Worm (Caenorhabditis elegans) whole organism, L2 larva: ENCODE results near the gene CD4.11.

Experiments
- C34F6.9 ChIP-seq: fragments of 150-350 bp; optimal IDR thresholded peaks from 2 replicates; lab custom pipeline; 2014; ENCODE audit warnings: missing biosample characterization, missing genetic modification characterization
- F13H6.1 ChIP-seq: sonication (generic microtip); optimal IDR thresholded peaks from 2 replicates; lab custom pipeline; 2016; ENCODE audit warnings: missing genetic modification characterization, missing compliant biosample characterization
- R02D3.7 ChIP-seq: fragments of 150-350 bp; optimal IDR thresholded peaks from 2 replicates; lab custom pipeline; 2014; ENCODE audit warnings: missing biosample characterization, missing genetic modification characterization
- ZK546.5 ChIP-seq: sonication (generic microtip); optimal IDR thresholded peaks from 2 replicates; lab custom pipeline; 2017; ENCODE audit warnings: missing biosample characterization, missing genetic modification characterization
- alr-1 ChIP-seq: fragments of 150-350 bp; optimal IDR thresholded peaks from 2 replicates; lab custom pipeline; 2014; ENCODE audit warnings: missing biosample characterization, missing genetic modification characterization
- aly-2 ChIP-seq: fragments of 150-350 bp; optimal IDR thresholded peaks from 2 replicates; lab custom pipeline; 2014; ENCODE audit warnings: missing biosample characterization, missing genetic modification characterization
- ama-1 ChIP-seq: fragments of 150-350 bp; optimal IDR thresholded peaks from 2 replicates; lab custom pipeline; 2018; ENCODE audit warnings: inconsistent platforms
- blmp-1 ChIP-seq: sonication (generic microtip); optimal IDR thresholded peaks from 2 replicates; lab custom pipeline; 2017; ENCODE audit warnings: missing genetic modification characterization, mild to moderate bottlenecking, missing compliant biosample characterization, antibody characterized with exemption, moderate library complexity; ENCODE audit not compliant: insufficient read depth
- ceh-16 ChIP-seq: fragments of 150-350 bp; optimal IDR thresholded peaks from 2 replicates; lab custom pipeline; 2014; ENCODE audit warnings: missing biosample characterization, missing genetic modification characterization
- ceh-82 ChIP-seq: fragments of 150-350 bp; optimal IDR thresholded peaks from 2 replicates; lab custom pipeline; 2014; ENCODE audit warnings: missing biosample characterization, missing genetic modification characterization
- crh-2 ChIP-seq: sonication (generic microtip); optimal IDR thresholded peaks from 2 replicates; lab custom pipeline; 2017; ENCODE audit warnings: missing biosample characterization, missing genetic modification characterization
- dmd-4 ChIP-seq: sonication (generic microtip); optimal IDR thresholded peaks from 2 replicates; lab custom pipeline; 2017; ENCODE audit warnings: missing biosample characterization, missing genetic modification characterization
- egl-27 ChIP-seq: sonication (generic microtip); optimal IDR thresholded peaks from 3 replicates; lab custom pipeline; 2017; ENCODE audit warnings: missing biosample characterization, missing genetic modification reagents, missing genetic modification characterization
- elt-1 ChIP-seq: fragments of 150-350 bp; optimal IDR thresholded peaks from 2 replicates; lab custom pipeline; 2014; ENCODE audit warnings: missing biosample characterization, missing genetic modification characterization
- elt-3 ChIP-seq: sonication (generic microtip); optimal IDR thresholded peaks from 2 replicates; lab custom pipeline; 2017; ENCODE audit warnings: missing biosample characterization, missing genetic modification characterization
- fos-1 ChIP-seq: fragments of 150-350 bp; optimal IDR thresholded peaks from 2 replicates; lab custom pipeline; 2014; ENCODE audit warnings: missing biosample characterization, missing genetic modification characterization
- gmeb-1 ChIP-seq: fragments of 150-350 bp; optimal IDR thresholded peaks from 2 replicates; lab custom pipeline; 2014; ENCODE audit warnings: missing biosample characterization, missing genetic modification characterization
- lin-11 ChIP-seq: fragments of 150-350 bp; sonication (generic microtip); optimal IDR thresholded peaks from 2 replicates; lab custom pipeline; 2014; ENCODE audit warnings: missing biosample characterization, missing genetic modification characterization, inconsistent platforms, mixed read lengths
- lin-13 ChIP-seq: fragments of 150-350 bp; optimal IDR thresholded peaks from 2 replicates; lab custom pipeline; 2014; ENCODE audit warnings: missing biosample characterization, missing genetic modification reagents, missing genetic modification characterization
- lin-39 ChIP-seq: fragments of 150-350 bp; optimal IDR thresholded peaks from 2 replicates; lab custom pipeline; 2014; ENCODE audit warnings: missing biosample characterization, missing genetic modification reagents, missing genetic modification characterization
- lsy-2 ChIP-seq, 2 experiments: fragments of 150-350 bp in 1 of 2; sonication (generic microtip) in 1 of 2; optimal IDR thresholded peaks; 2 replicates each; lab custom pipeline; 2014 to 2017; ENCODE audit warnings: missing biosample characterization in 2 of 2, missing genetic modification characterization in 2 of 2
- mab-5 ChIP-seq: fragments of 150-350 bp; optimal IDR thresholded peaks from 2 replicates; lab custom pipeline; 2014; ENCODE audit warnings: missing biosample characterization, missing genetic modification characterization
- mbf-1 ChIP-seq: sonication (generic microtip); optimal IDR thresholded peaks from 2 replicates; lab custom pipeline; 2017; ENCODE audit warnings: missing biosample characterization, missing genetic modification characterization
- mdl-1 ChIP-seq, 2 experiments: fragments of 150-350 bp in 1 of 2; sonication (generic microtip) in 1 of 2; optimal IDR thresholded peaks; 2 replicates each; lab custom pipeline; 2017; ENCODE audit warnings: missing biosample characterization in 2 of 2, missing genetic modification characterization in 2 of 2
- nhr-10 ChIP-seq: sonication (generic microtip); optimal IDR thresholded peaks from 2 replicates; lab custom pipeline; 2017; ENCODE audit warnings: missing biosample characterization, missing genetic modification characterization
- nhr-12 ChIP-seq: fragments of 150-350 bp; optimal IDR thresholded peaks from 2 replicates; lab custom pipeline; 2014; ENCODE audit warnings: missing biosample characterization, missing genetic modification characterization
- nhr-129 ChIP-seq: fragments of 150-350 bp; optimal IDR thresholded peaks from 2 replicates; lab custom pipeline; 2014; ENCODE audit warnings: missing biosample characterization, missing genetic modification characterization
- nhr-21 ChIP-seq: fragments of 150-350 bp; optimal IDR thresholded peaks from 2 replicates; lab custom pipeline; 2014; ENCODE audit warnings: missing biosample characterization, missing genetic modification characterization
- nhr-23 ChIP-seq: fragments of 150-350 bp; optimal IDR thresholded peaks from 2 replicates; lab custom pipeline; 2014; ENCODE audit warnings: missing biosample characterization, missing genetic modification reagents, missing genetic modification characterization
- nhr-237 ChIP-seq: fragments of 150-350 bp; optimal IDR thresholded peaks from 2 replicates; lab custom pipeline; 2014; ENCODE audit warnings: missing biosample characterization, missing genetic modification characterization
- nhr-25 ChIP-seq: fragments of 150-350 bp; sonication (generic microtip); optimal IDR thresholded peaks from 3 replicates; lab custom pipeline; 2014; ENCODE audit warnings: missing biosample characterization, missing genetic modification characterization
- nhr-6 ChIP-seq: fragments of 150-350 bp; optimal IDR thresholded peaks from 2 replicates; lab custom pipeline; 2014; ENCODE audit warnings: missing biosample characterization, missing genetic modification characterization
- nhr-77 ChIP-seq: fragments of 150-350 bp; optimal IDR thresholded peaks from 2 replicates; lab custom pipeline; 2014; ENCODE audit warnings: missing biosample characterization, missing genetic modification characterization
- peb-1 ChIP-seq: fragments of 150-350 bp; optimal IDR thresholded peaks from 2 replicates; lab custom pipeline; 2014; ENCODE audit warnings: missing biosample characterization, missing genetic modification characterization
- sem-4 ChIP-seq: fragments of 150-350 bp; optimal IDR thresholded peaks from 2 replicates; lab custom pipeline; 2014; ENCODE audit warnings: missing biosample characterization, missing genetic modification reagents, missing genetic modification characterization
- skn-1 ChIP-seq: sonication (generic microtip); optimal IDR thresholded peaks from 2 replicates; lab custom pipeline; 2017; ENCODE audit warnings: missing biosample characterization, missing genetic modification characterization
- sma-3 ChIP-seq: sonication (generic microtip); optimal IDR thresholded peaks from 2 replicates; lab custom pipeline; 2016; ENCODE audit warnings: missing genetic modification reagents, missing genetic modification characterization, missing compliant biosample characterization
- sma-9 ChIP-seq, 2 experiments: fragments of 150-350 bp in 1 of 2; sonication (generic microtip) in 1 of 2; optimal IDR thresholded peaks; 2 replicates each; lab custom pipeline; 2014 to 2016; ENCODE audit warnings: missing genetic modification characterization in 2 of 2, mild to moderate bottlenecking in 1 of 2, missing biosample characterization in 1 of 2, missing compliant biosample characterization in 1 of 2, missing genetic modification reagents in 1 of 2, moderate library complexity in 1 of 2
- snpc-4 ChIP-seq: fragments of 150-350 bp; optimal IDR thresholded peaks from 2 replicates; lab custom pipeline; 2014; ENCODE audit warnings: missing biosample characterization, missing genetic modification characterization
- unc-39 ChIP-seq: fragments of 150-350 bp; optimal IDR thresholded peaks from 2 replicates; lab custom pipeline; 2014; ENCODE audit warnings: missing biosample characterization, missing genetic modification characterization
- unc-55 ChIP-seq: fragments of 150-350 bp; sonication (generic microtip); optimal IDR thresholded peaks from 3 replicates; lab custom pipeline; 2014; ENCODE audit warnings: missing biosample characterization, missing genetic modification reagents, missing genetic modification characterization
- unc-62 ChIP-seq: fragments of 150-350 bp; optimal IDR thresholded peaks from 2 replicates; lab custom pipeline; 2014; ENCODE audit warnings: missing biosample characterization, missing genetic modification reagents, missing genetic modification characterization
- zag-1 ChIP-seq: fragments of 150-350 bp; optimal IDR thresholded peaks from 2 replicates; lab custom pipeline; 2014; ENCODE audit warnings: missing biosample characterization, missing genetic modification characterization
- ztf-1 ChIP-seq: fragments of 200-800 bp; sonication (Bioruptor generic); conservative IDR thresholded peaks from 2 replicates; pipeline ENCODE4 v1.3.6; 2022; ENCODE audit warnings: missing genetic modification characterization, missing compliant biosample characterization
- ztf-11 ChIP-seq: sonication (generic microtip); optimal IDR thresholded peaks from 2 replicates; lab custom pipeline; 2017; ENCODE audit warnings: missing biosample characterization, missing genetic modification characterization
- ztf-4 ChIP-seq: fragments of 150-350 bp; optimal IDR thresholded peaks from 2 replicates; lab custom pipeline; 2014; ENCODE audit warnings: missing biosample characterization, missing genetic modification characterization

The CD4.11 gene

DNA sequence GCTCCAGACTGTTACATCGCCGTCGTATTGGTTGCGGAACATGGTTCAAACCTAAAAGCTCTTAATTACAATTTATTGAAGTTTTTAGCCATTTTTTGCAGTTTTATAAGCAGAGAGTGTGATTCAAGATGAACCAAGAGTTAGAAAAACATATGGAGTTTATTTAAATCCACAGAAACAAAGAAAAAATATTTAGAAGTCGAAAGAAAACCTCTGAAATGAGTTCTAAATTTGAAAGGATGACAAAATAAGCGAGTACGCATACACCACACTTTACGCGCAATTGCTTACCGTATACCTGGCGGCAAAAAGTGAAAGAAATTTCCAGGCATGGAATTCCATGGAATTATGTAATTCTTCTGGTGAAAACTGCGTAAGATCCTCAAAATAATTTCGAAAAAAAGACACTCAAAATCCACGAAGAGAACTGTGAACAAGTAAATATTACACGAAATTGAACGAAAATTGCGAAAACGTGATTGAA, 598 bp upstream of the CD4.11 start, which contains the start of gene pas-6:
pas-6 (minus strand) TSS at position 51 of the 484 bp plus-strand sequence.
- TF ChIP-seq lin-39 (tag; lab: Kevin White, UChicago) (no peak), R02D3.7 (no peak), lin-13 (no peak), ama-1 (lab: Kevin White, UChicago) (no peak), ztf-4 (no peak), sem-4 (tag; lab: Kevin White, UChicago) (no peak), egl-27 (no peak), unc-62 (GFP tag; lab: Kevin White, UChicago) (no peak), lsy-2 (tag; optimal IDR thresholded peaks at IDR 0.05; lab: Kevin White, UChicago) (peak; percentile 88 to 98), nhr-12 (tag; lab: Kevin White, UChicago) (no peak), elt-1 (tag; lab: Kevin White, UChicago) (no peak), unc-55 (peak; percentile 62), F13H6.1 (tag; lab: Kevin White, UChicago) (no peak), elt-3 (no peak), nhr-129 (peak; percentile 62), gmeb-1 (tag; lab: Kevin White, UChicago) (peak; percentile 2), ceh-82 (tag; lab: Kevin White, UChicago) (no peak), ztf-11 (no peak), fos-1 (no peak), nhr-25 (tag; lab: Kevin White, UChicago) (no peak), ceh-16 (tag; lab: Kevin White, UChicago) (no peak), nhr-6 (no peak), unc-39 (tag; lab: Kevin White, UChicago) (no peak), sma-9 (GFP tag; optimal IDR thresholded peaks at IDR 0.05; lab: Kevin White, UChicago) (no peak), sma-9 (tag; optimal IDR thresholded peaks at IDR 0.05; lab: Kevin White, UChicago) (no peak), nhr-23 (tag; lab: Kevin White, UChicago) (no peak), nhr-237 (tag; lab: Kevin White, UChicago) (no peak), aly-2 (no peak), blmp-1 (no peak), dmd-4 (tag; lab: Kevin White, UChicago) (no peak), lin-11 (tag; lab: Kevin White, UChicago) (no peak), nhr-21 (tag; lab: Kevin White, UChicago) (no peak), peb-1 (no peak), crh-2 (peak; percentile 1), zag-1 (no peak), snpc-4 (no peak), sma-3 (GFP tag; lab: Kevin White, UChicago) (no peak), C34F6.9 (tag; lab: Kevin White, UChicago) (peak; percentile 49), ZK546.5 (tag; lab: Kevin White, UChicago) (no peak), nhr-10 (tag; lab: Kevin White, UChicago) (no peak), mab-5 (tag; lab: Kevin White, UChicago) (no peak), mdl-1 (tag; optimal IDR thresholded peaks at IDR 0.05; lab: Kevin White, UChicago) (no peak), skn-1 (tag; lab: Kevin White, UChicago) (peak; percentile 64), nhr-77 (tag; lab: Kevin White, UChicago) (no peak), mbf-1 (tag; lab: Kevin White, UChicago) (no peak), ztf-1 (no peak), alr-1 (no peak)
- TF ChIP-seq, all 48 proteins: peak for 7

DNA sequence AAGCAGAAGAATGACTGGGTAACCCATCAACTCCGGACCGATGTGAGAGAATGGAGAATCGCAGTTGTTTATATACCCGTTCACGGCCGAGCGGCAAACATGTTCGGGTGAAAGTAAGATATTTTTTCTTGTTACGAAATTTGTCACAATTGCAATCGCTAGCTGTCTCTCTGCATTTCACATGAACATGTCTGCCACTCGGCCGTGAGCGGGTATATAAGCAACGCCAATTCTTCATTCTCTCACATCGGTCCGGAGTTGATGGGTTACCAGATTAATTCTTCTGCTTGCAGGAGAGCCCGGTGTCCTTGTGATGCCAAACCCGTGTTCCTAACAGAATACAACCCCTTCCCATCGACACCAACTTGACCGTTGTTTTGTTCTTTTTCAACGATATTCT, 2.1 kb downstream of the CD4.11 start:
- peak in 1 of 2 experiments; percentile 24 for TF ChIP-seq lsy-2 (tag; optimal IDR thresholded peaks at IDR 0.05; lab: Kevin White, UChicago)
- TF ChIP-seq sma-3 (GFP tag; lab: Kevin White, UChicago), result no peak
- TF ChIP-seq nhr-129, result peak; percentile 90
- peak; percentile 95 for TF ChIP-seq snpc-4
- peak; percentile 6 for TF ChIP-seq nhr-21 (tag; lab: Kevin White, UChicago)
- TF ChIP-seq skn-1 (tag; lab: Kevin White, UChicago), result no peak
